Fruit fly (Drosophila melanogaster) whole organism, wandering third instar larva: ENCODE measurements around the gene para.
A peak's percentile ranks its signal among the peaks of the same experiment; 100 is the strongest.

Experiments
- Abd-B ChIP-seq: fragments of >200 bp; optimal IDR thresholded peaks from 2 replicates; lab custom pipeline; 2017; ENCODE audit warnings: missing biosample characterization, missing genetic modification characterization
- CG32264 ChIP-seq: fragments of 200-800 bp; sonication (Bioruptor generic); optimal IDR thresholded peaks from 2 replicates; lab custom pipeline; 2016; ENCODE audit warnings: missing biosample characterization, missing genetic modification characterization
- CG9705 ChIP-seq: fragments of 200-800 bp; sonication (Bioruptor generic); optimal IDR thresholded peaks from 2 replicates; lab custom pipeline; 2018; ENCODE audit warnings: missing biosample characterization, mild to moderate bottlenecking, missing genetic modification characterization
- CrebA ChIP-seq: fragments of 200-800 bp; sonication (Bioruptor generic); optimal IDR thresholded peaks from 2 replicates; lab custom pipeline; 2016; ENCODE audit warnings: missing biosample characterization, mild to moderate bottlenecking, missing genetic modification characterization, borderline replicate concordance
- Dfd ChIP-seq: fragments of >200 bp; optimal IDR thresholded peaks from 2 replicates; lab custom pipeline; 2017; ENCODE audit warnings: missing biosample characterization, missing genetic modification characterization
- Dif ChIP-seq: fragments of 200-275, 200-300 bp; sonication (Bioruptor generic); optimal IDR thresholded peaks from 2 replicates; lab custom pipeline; 2018; ENCODE audit warnings: missing biosample characterization, missing genetic modification characterization; ENCODE audit not compliant: partially characterized antibody
- HLH106 ChIP-seq: fragments of 200-800 bp; optimal IDR thresholded peaks from 3 replicates; lab custom pipeline; 2019; ENCODE audit warnings: missing biosample characterization, mild to moderate bottlenecking, missing genetic modification characterization, moderate library complexity
- Hnf4 ChIP-seq: fragments of 200-800 bp; sonication (Bioruptor generic); optimal IDR thresholded peaks from 2 replicates; lab custom pipeline; 2016; ENCODE audit warnings: missing biosample characterization, mild to moderate bottlenecking, missing genetic modification characterization
- Hr83 ChIP-seq: fragments of 200-300 bp; sonication (Bioruptor generic); optimal IDR thresholded peaks from 2 replicates; lab custom pipeline; 2016; ENCODE audit warnings: missing biosample characterization, mild to moderate bottlenecking, missing genetic modification characterization, moderate library complexity; ENCODE audit not compliant: poor library complexity, severe bottlenecking
- Jra ChIP-seq: sonication (Bioruptor generic); optimal IDR thresholded peaks from 2 replicates; lab custom pipeline; 2016; ENCODE audit warnings: missing biosample characterization, missing genetic modification characterization
- Mio ChIP-seq: sonication (Bioruptor generic); optimal IDR thresholded peaks from 2 replicates; lab custom pipeline; 2016; ENCODE audit warnings: missing biosample characterization, missing genetic modification characterization
- N ChIP-seq: fragments of >200 bp; optimal IDR thresholded peaks from 2 replicates; lab custom pipeline; 2018; ENCODE audit warnings: missing biosample characterization, missing external identifiers, missing genetic modification characterization
- OdsH ChIP-seq: fragments of 200-800 bp; sonication (Bioruptor generic); optimal IDR thresholded peaks from 2 replicates; lab custom pipeline; 2016; ENCODE audit warnings: missing biosample characterization, mild to moderate bottlenecking, missing genetic modification characterization
- Rel ChIP-seq, 2 experiments: fragments of 200-800 bp; sonication (Bioruptor generic) in 1 of 2; optimal IDR thresholded peaks; 2 replicates in 1 of 2; 3 replicates in 1 of 2; lab custom pipeline; 2016 to 2019; ENCODE audit warnings: mild to moderate bottlenecking in 2 of 2, missing biosample characterization in 2 of 2, missing genetic modification characterization in 2 of 2, moderate library complexity in 1 of 2
- Sp1 ChIP-seq: fragments of 200-800 bp; sonication (Bioruptor generic); optimal IDR thresholded peaks from 3 replicates; lab custom pipeline; 2019; ENCODE audit warnings: missing biosample characterization, mild to moderate bottlenecking, missing genetic modification characterization, moderate library complexity
- Vsx2 ChIP-seq: fragments of 200-300, 225-300 bp; sonication (Bioruptor generic); optimal IDR thresholded peaks from 2 replicates; lab custom pipeline; 2018; ENCODE audit warnings: missing biosample characterization, missing genetic modification characterization; ENCODE audit not compliant: partially characterized antibody
- brk ChIP-seq: fragments of 200-800 bp; sonication (Bioruptor generic); optimal IDR thresholded peaks from 2 replicates; lab custom pipeline; 2016; ENCODE audit warnings: missing biosample characterization, mild to moderate bottlenecking, missing genetic modification characterization
- dl ChIP-seq, 2 experiments: fragments of 175-275, 200-275 bp in 1 of 2; fragments of 200-275 bp in 1 of 2; sonication (Bioruptor generic); optimal IDR thresholded peaks; lab custom pipeline; 2018; ENCODE audit warnings: mild to moderate bottlenecking in 2 of 2, missing biosample characterization in 2 of 2, missing genetic modification characterization in 2 of 2, moderate library complexity in 2 of 2; ENCODE audit not compliant: partially characterized antibody in 2 of 2, insufficient read depth in 1 of 2
- ey ChIP-seq: fragments of 200-800 bp; sonication (Bioruptor generic); optimal IDR thresholded peaks from 2 replicates; lab custom pipeline; 2016; ENCODE audit warnings: missing biosample characterization, missing genetic modification characterization
- foxo ChIP-seq, 2 experiments: fragments of 200-800 bp; sonication (Bioruptor generic); optimal IDR thresholded peaks; 2 replicates in 1 of 2; 3 replicates in 1 of 2; lab custom pipeline; 2016 to 2017; ENCODE audit warnings: missing biosample characterization in 2 of 2, missing genetic modification characterization in 2 of 2
- fru ChIP-seq: fragments of 200-800 bp; sonication (Bioruptor generic); optimal IDR thresholded peaks from 3 replicates; lab custom pipeline; 2016; ENCODE audit warnings: missing biosample characterization, mild to moderate bottlenecking, missing genetic modification characterization
- jim ChIP-seq: fragments of 175-275, 200-325 bp; sonication (Bioruptor generic); optimal IDR thresholded peaks from 2 replicates; lab custom pipeline; 2016; ENCODE audit warnings: missing biosample characterization, mild to moderate bottlenecking, missing genetic modification characterization
- lola ChIP-seq: fragments of >200 bp; optimal IDR thresholded peaks from 2 replicates; lab custom pipeline; 2017; ENCODE audit warnings: missing biosample characterization, missing genetic modification characterization
- pan ChIP-seq: fragments of >200 bp; optimal IDR thresholded peaks from 2 replicates; lab custom pipeline; 2017
- psq ChIP-seq: fragments of 200-800 bp; sonication (Bioruptor generic); optimal IDR thresholded peaks from 3 replicates; lab custom pipeline; 2017; ENCODE audit warnings: missing biosample characterization, mild to moderate bottlenecking, missing genetic modification characterization, moderate library complexity
- rgr ChIP-seq: fragments of 200-800 bp; sonication (Bioruptor generic); optimal IDR thresholded peaks from 3 replicates; lab custom pipeline; 2016; ENCODE audit warnings: missing biosample characterization, mild to moderate bottlenecking, missing genetic modification characterization
- sage ChIP-seq: fragments of 200-800 bp; sonication (Bioruptor generic); optimal IDR thresholded peaks from 2 replicates; lab custom pipeline; 2016; ENCODE audit warnings: missing biosample characterization, mild to moderate bottlenecking, missing genetic modification characterization
- sv ChIP-seq: fragments of 200-800 bp; sonication (Bioruptor generic); optimal IDR thresholded peaks from 3 replicates; lab custom pipeline; 2016; ENCODE audit warnings: missing biosample characterization, missing genetic modification characterization
- tai ChIP-seq: sonication (Bioruptor generic); optimal IDR thresholded peaks from 2 replicates; lab custom pipeline; 2016; ENCODE audit warnings: missing biosample characterization, missing genetic modification characterization
- usp ChIP-seq: fragments of >200 bp; optimal IDR thresholded peaks from 2 replicates; lab custom pipeline; 2017; ENCODE audit warnings: missing biosample characterization, missing genetic modification characterization
- woc ChIP-seq: sonication (Bioruptor generic); optimal IDR thresholded peaks from 2 replicates; lab custom pipeline; 2016; ENCODE audit warnings: missing biosample characterization, mild to moderate bottlenecking, missing genetic modification characterization

para gene

DNA sequence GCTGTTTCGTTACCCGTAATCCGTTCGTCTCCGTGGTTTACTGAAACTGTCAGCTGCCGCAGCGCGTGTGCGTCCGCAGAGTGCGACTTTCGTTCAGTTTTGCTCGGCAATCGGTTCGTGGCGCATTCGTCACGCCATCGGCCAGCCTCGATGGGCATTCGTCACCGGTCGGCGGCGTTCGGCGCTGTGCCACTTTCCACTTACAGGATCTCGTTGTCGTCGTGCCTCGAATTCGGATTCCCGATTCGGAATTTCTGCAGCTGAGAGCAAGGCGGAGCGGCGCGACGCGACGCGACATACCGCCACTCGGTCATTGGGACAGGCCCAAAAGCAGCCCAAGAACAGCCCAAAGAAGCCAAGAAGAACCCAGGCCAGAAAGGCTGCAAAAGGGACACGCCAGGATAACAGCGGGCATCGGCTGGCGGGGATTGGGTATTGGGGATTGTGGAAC lies at the start of gene para:
para (minus strand) TSS at position 51 of the 451 bp plus-strand sequence.
- TF ChIP-seq Rel (GFP tag; optimal IDR thresholded peaks at IDR 0.05; lab: Kevin White, UChicago) = no peak
- no peak for TF ChIP-seq Rel (tag; optimal IDR thresholded peaks at IDR 0.05; lab: Kevin White, UChicago)
- TF ChIP-seq Abd-B = no peak
- TF ChIP-seq pan = no peak
- TF ChIP-seq HLH106 = no peak
- TF ChIP-seq usp (GFP tag; lab: Kevin White, UChicago) = no peak
- no peak for TF ChIP-seq dl (GFP tag; optimal IDR thresholded peaks at IDR 0.05; lab: Kevin White, UChicago; ENCODE audit: insufficient read depth in 1 of 2, partially characterized antibody in 2 of 2)
- TF ChIP-seq tai = no peak
- no peak for TF ChIP-seq jim (GFP tag; lab: Kevin White, UChicago)
- TF ChIP-seq Dfd (GFP tag; lab: Kevin White, UChicago) = no peak
- TF ChIP-seq psq = no peak
- no peak for TF ChIP-seq Mio (GFP tag; lab: Kevin White, UChicago)
- no peak for TF ChIP-seq sage (GFP tag; lab: Kevin White, UChicago)
- TF ChIP-seq lola (GFP tag; lab: Kevin White, UChicago) = no peak
- no peak for TF ChIP-seq N (GFP tag; lab: Kevin White, UChicago)
- TF ChIP-seq Hr83 (GFP tag; lab: Kevin White, UChicago) = no peak
- TF ChIP-seq Jra (GFP tag; lab: Kevin White, UChicago) = no peak

DNA sequence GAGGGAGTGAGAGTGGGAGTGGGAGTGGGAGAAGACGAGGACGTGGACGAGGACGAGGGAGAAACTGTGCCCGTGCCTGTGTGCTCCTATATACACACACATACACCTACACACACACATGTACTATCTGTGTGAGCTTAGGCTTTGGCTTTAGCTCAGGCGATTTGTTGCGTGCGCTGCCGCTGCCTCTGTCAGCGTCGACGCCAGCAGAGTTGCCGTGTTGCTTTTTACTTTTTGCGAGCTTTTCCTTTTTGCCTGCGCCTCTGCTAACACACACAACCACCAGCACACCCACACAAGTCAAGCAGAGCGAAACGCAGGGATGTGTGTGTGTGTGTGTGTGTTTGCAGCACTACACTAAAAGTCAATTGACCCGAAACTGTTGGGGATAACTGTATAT lies 49.2 kb upstream of the para start:
- peak; percentile 37 for TF ChIP-seq Hr83 (GFP tag; lab: Kevin White, UChicago)
- TF ChIP-seq sv = no peak

DNA sequence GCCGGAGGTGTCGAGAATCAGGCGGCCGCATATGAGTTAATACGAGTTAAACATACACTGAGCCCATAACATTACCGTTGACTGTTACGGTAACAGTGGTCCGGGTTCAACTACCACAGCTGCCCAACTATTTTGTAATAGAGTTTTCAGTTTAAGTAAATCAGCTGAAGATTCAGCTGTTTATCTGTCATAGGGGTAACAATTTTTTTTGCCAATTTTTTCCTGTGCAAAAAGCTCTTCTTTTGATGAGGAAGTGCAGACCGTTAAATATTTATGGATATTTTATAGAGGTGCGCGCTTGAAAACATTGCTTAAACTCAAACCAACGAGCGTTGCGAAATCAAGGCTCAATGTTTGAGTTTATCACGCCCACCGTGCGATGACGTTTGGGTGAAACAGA lies 48.8 kb upstream of the para start:
- TF ChIP-seq Dif (GFP tag; lab: Kevin White, UChicago) = no peak
- peak; percentile 1 for TF ChIP-seq ey (GFP tag; lab: Kevin White, UChicago)
- no peak for TF ChIP-seq woc (GFP tag; lab: Kevin White, UChicago)
- TF ChIP-seq HLH106 = no peak
- TF ChIP-seq foxo (GFP tag; optimal IDR thresholded peaks at IDR 0.05; lab: Kevin White, UChicago) = no peak
- no peak for TF ChIP-seq brk (GFP tag; lab: Kevin White, UChicago)

DNA sequence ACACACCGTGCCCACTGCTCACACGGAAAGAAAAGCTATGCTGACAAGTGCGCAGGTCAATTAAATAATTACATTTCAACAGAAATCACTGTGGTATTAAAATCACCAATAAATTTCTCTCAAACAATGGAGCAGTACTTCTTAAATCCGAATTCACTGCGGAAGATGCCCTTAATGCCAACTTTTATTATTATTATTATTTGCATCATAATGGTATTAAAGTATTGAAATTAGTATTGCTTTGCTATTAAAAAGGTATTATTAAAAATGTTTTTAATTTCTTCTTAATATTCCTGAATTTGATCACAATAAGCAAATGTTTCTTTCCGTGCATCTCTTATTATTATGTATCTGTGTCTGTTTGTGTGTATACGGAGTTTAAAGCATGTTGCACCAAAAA lies 47.1 kb upstream of the para start:
- TF ChIP-seq Dfd (GFP tag; lab: Kevin White, UChicago) = no peak
- no peak for TF ChIP-seq Jra (GFP tag; lab: Kevin White, UChicago)
- TF ChIP-seq fru (GFP tag; lab: Kevin White, UChicago) = peak; percentile 20
- TF ChIP-seq CG32264 (GFP tag; lab: Kevin White, UChicago) = no peak
- no peak for TF ChIP-seq Vsx2
- peak; percentile 26 for TF ChIP-seq HLH106
- TF ChIP-seq usp (GFP tag; lab: Kevin White, UChicago) = no peak
- TF ChIP-seq sv = peak; percentile 15
- TF ChIP-seq CG9705 (GFP tag; lab: Kevin White, UChicago) = no peak
- no peak for TF ChIP-seq CrebA (GFP tag; lab: Kevin White, UChicago)
- no peak for TF ChIP-seq lola (GFP tag; lab: Kevin White, UChicago)
- peak in 1 of 2 experiments; percentile 15 for TF ChIP-seq foxo (GFP tag; optimal IDR thresholded peaks at IDR 0.05; lab: Kevin White, UChicago)
- TF ChIP-seq Sp1 (GFP tag; lab: Kevin White, UChicago) = peak; percentile 25

DNA sequence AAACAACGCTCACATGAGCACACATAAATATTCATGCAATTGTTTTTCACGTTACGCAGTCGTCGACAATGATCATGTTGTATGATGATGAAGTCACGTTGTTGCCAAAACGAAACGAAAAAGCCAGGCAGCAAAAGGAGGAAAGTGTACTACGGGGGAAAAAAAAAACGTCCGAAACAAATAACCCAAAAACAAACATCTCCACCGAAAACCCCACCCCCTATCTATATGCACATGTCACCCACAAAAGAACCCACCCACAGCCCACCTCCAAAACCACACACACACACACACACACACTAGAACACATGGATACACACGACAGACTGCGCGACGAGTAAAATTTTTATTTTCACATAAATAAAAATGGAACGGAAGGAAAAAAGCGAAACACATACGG lies 42.2 kb upstream of the para start:
- TF ChIP-seq Dfd (GFP tag; lab: Kevin White, UChicago) (peak; percentile 93), fru (GFP tag; lab: Kevin White, UChicago) (no peak)

DNA sequence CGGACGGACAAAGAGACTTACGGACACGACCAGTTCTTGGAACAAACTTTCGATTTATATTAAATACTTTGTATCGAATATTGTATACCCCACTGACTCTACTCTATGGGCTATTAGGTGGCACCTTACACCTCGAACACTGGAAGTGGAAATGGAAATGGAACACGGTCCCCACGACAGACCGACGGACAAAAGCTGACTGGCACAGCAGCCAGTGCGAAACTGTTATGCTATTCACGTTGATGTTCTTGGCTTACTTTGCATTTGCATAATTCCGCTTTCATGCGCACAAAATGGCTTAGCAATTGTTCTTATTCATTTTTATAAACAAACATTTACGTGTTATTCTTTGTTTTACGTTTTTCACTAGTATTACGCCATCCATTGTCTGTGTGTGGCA lies 41.2 kb upstream of the para start:
- TF ChIP-seq brk (GFP tag; lab: Kevin White, UChicago) (no peak), rgr (no peak), OdsH (no peak), Hnf4 (GFP tag; lab: Kevin White, UChicago) (no peak), usp (GFP tag; lab: Kevin White, UChicago) (no peak), sv (no peak), Rel (GFP tag; optimal IDR thresholded peaks at IDR 0.05; lab: Kevin White, UChicago) (no peak), Rel (tag; optimal IDR thresholded peaks at IDR 0.05; lab: Kevin White, UChicago) (no peak), N (GFP tag; lab: Kevin White, UChicago) (no peak), jim (GFP tag; lab: Kevin White, UChicago) (no peak), Vsx2 (no peak)
